Worm (Caenorhabditis elegans) whole organism, L2 larva: Measurements from ENCODE around the gene C14B1.3.
A peak's percentile ranks its signal among the peaks of the same experiment; 100 is the strongest.

Experiments used
- C34F6.9 ChIP-seq: fragments of 150-350 bp; optimal IDR thresholded peaks from 2 replicates; lab custom pipeline; 2014; ENCODE audit warnings: missing biosample characterization, missing genetic modification characterization
- F13H6.1 ChIP-seq: sonication (generic microtip); optimal IDR thresholded peaks from 2 replicates; lab custom pipeline; 2016; ENCODE audit warnings: missing genetic modification characterization, missing compliant biosample characterization
- R02D3.7 ChIP-seq: fragments of 150-350 bp; optimal IDR thresholded peaks from 2 replicates; lab custom pipeline; 2014; ENCODE audit warnings: missing biosample characterization, missing genetic modification characterization
- Y55F3AM.14 ChIP-seq: fragments of 200-800 bp; sonication (Bioruptor generic); optimal IDR thresholded peaks from 2 replicates; lab custom pipeline; 2018; ENCODE audit warnings: mild to moderate bottlenecking, missing genetic modification characterization, missing compliant biosample characterization
- ZK546.5 ChIP-seq: sonication (generic microtip); optimal IDR thresholded peaks from 2 replicates; lab custom pipeline; 2017; ENCODE audit warnings: missing biosample characterization, missing genetic modification characterization
- alr-1 ChIP-seq: fragments of 150-350 bp; optimal IDR thresholded peaks from 2 replicates; lab custom pipeline; 2014; ENCODE audit warnings: missing biosample characterization, missing genetic modification characterization
- ama-1 ChIP-seq: fragments of 150-350 bp; optimal IDR thresholded peaks from 2 replicates; lab custom pipeline; 2018; ENCODE audit warnings: inconsistent platforms
- blmp-1 ChIP-seq: sonication (generic microtip); optimal IDR thresholded peaks from 2 replicates; lab custom pipeline; 2017; ENCODE audit warnings: missing genetic modification characterization, mild to moderate bottlenecking, missing compliant biosample characterization, antibody characterized with exemption, moderate library complexity; ENCODE audit not compliant: insufficient read depth
- ceh-16 ChIP-seq: fragments of 150-350 bp; optimal IDR thresholded peaks from 2 replicates; lab custom pipeline; 2014; ENCODE audit warnings: missing biosample characterization, missing genetic modification characterization
- ceh-82 ChIP-seq: fragments of 150-350 bp; optimal IDR thresholded peaks from 2 replicates; lab custom pipeline; 2014; ENCODE audit warnings: missing biosample characterization, missing genetic modification characterization
- crh-2 ChIP-seq: sonication (generic microtip); optimal IDR thresholded peaks from 2 replicates; lab custom pipeline; 2017; ENCODE audit warnings: missing biosample characterization, missing genetic modification characterization
- dmd-4 ChIP-seq: sonication (generic microtip); optimal IDR thresholded peaks from 2 replicates; lab custom pipeline; 2017; ENCODE audit warnings: missing biosample characterization, missing genetic modification characterization
- egl-27 ChIP-seq: sonication (generic microtip); optimal IDR thresholded peaks from 3 replicates; lab custom pipeline; 2017; ENCODE audit warnings: missing biosample characterization, missing genetic modification reagents, missing genetic modification characterization
- elt-1 ChIP-seq: fragments of 150-350 bp; optimal IDR thresholded peaks from 2 replicates; lab custom pipeline; 2014; ENCODE audit warnings: missing biosample characterization, missing genetic modification characterization
- elt-3 ChIP-seq: sonication (generic microtip); optimal IDR thresholded peaks from 2 replicates; lab custom pipeline; 2017; ENCODE audit warnings: missing biosample characterization, missing genetic modification characterization
- fos-1 ChIP-seq: fragments of 150-350 bp; optimal IDR thresholded peaks from 2 replicates; lab custom pipeline; 2014; ENCODE audit warnings: missing biosample characterization, missing genetic modification characterization
- gmeb-1 ChIP-seq: fragments of 150-350 bp; optimal IDR thresholded peaks from 2 replicates; lab custom pipeline; 2014; ENCODE audit warnings: missing biosample characterization, missing genetic modification characterization
- lin-11 ChIP-seq: fragments of 150-350 bp; sonication (generic microtip); optimal IDR thresholded peaks from 2 replicates; lab custom pipeline; 2014; ENCODE audit warnings: missing biosample characterization, missing genetic modification characterization, inconsistent platforms, mixed read lengths
- lin-13 ChIP-seq: fragments of 150-350 bp; optimal IDR thresholded peaks from 2 replicates; lab custom pipeline; 2014; ENCODE audit warnings: missing biosample characterization, missing genetic modification reagents, missing genetic modification characterization
- lin-39 ChIP-seq: fragments of 150-350 bp; optimal IDR thresholded peaks from 2 replicates; lab custom pipeline; 2014; ENCODE audit warnings: missing biosample characterization, missing genetic modification reagents, missing genetic modification characterization
- lsy-2 ChIP-seq, 2 experiments: fragments of 150-350 bp in 1 of 2; sonication (generic microtip) in 1 of 2; optimal IDR thresholded peaks; 2 replicates each; lab custom pipeline; 2014 to 2017; ENCODE audit warnings: missing biosample characterization in 2 of 2, missing genetic modification characterization in 2 of 2
- mab-5 ChIP-seq: fragments of 150-350 bp; optimal IDR thresholded peaks from 2 replicates; lab custom pipeline; 2014; ENCODE audit warnings: missing biosample characterization, missing genetic modification characterization
- mbf-1 ChIP-seq: sonication (generic microtip); optimal IDR thresholded peaks from 2 replicates; lab custom pipeline; 2017; ENCODE audit warnings: missing biosample characterization, missing genetic modification characterization
- mdl-1 ChIP-seq, 2 experiments: fragments of 150-350 bp in 1 of 2; sonication (generic microtip) in 1 of 2; optimal IDR thresholded peaks; 2 replicates each; lab custom pipeline; 2017; ENCODE audit warnings: missing biosample characterization in 2 of 2, missing genetic modification characterization in 2 of 2
- nhr-10 ChIP-seq: sonication (generic microtip); optimal IDR thresholded peaks from 2 replicates; lab custom pipeline; 2017; ENCODE audit warnings: missing biosample characterization, missing genetic modification characterization
- nhr-11 ChIP-seq: fragments of 150-350 bp; optimal IDR thresholded peaks from 2 replicates; lab custom pipeline; 2014; ENCODE audit warnings: missing biosample characterization, missing genetic modification characterization
- nhr-12 ChIP-seq: fragments of 150-350 bp; optimal IDR thresholded peaks from 2 replicates; lab custom pipeline; 2014; ENCODE audit warnings: missing biosample characterization, missing genetic modification characterization
- nhr-129 ChIP-seq: fragments of 150-350 bp; optimal IDR thresholded peaks from 2 replicates; lab custom pipeline; 2014; ENCODE audit warnings: missing biosample characterization, missing genetic modification characterization
- nhr-21 ChIP-seq: fragments of 150-350 bp; optimal IDR thresholded peaks from 2 replicates; lab custom pipeline; 2014; ENCODE audit warnings: missing biosample characterization, missing genetic modification characterization
- nhr-23 ChIP-seq: fragments of 150-350 bp; optimal IDR thresholded peaks from 2 replicates; lab custom pipeline; 2014; ENCODE audit warnings: missing biosample characterization, missing genetic modification reagents, missing genetic modification characterization
- nhr-237 ChIP-seq: fragments of 150-350 bp; optimal IDR thresholded peaks from 2 replicates; lab custom pipeline; 2014; ENCODE audit warnings: missing biosample characterization, missing genetic modification characterization
- nhr-25 ChIP-seq: fragments of 150-350 bp; sonication (generic microtip); optimal IDR thresholded peaks from 3 replicates; lab custom pipeline; 2014; ENCODE audit warnings: missing biosample characterization, missing genetic modification characterization
- nhr-6 ChIP-seq: fragments of 150-350 bp; optimal IDR thresholded peaks from 2 replicates; lab custom pipeline; 2014; ENCODE audit warnings: missing biosample characterization, missing genetic modification characterization
- nhr-77 ChIP-seq: fragments of 150-350 bp; optimal IDR thresholded peaks from 2 replicates; lab custom pipeline; 2014; ENCODE audit warnings: missing biosample characterization, missing genetic modification characterization
- peb-1 ChIP-seq: fragments of 150-350 bp; optimal IDR thresholded peaks from 2 replicates; lab custom pipeline; 2014; ENCODE audit warnings: missing biosample characterization, missing genetic modification characterization
- sem-4 ChIP-seq: fragments of 150-350 bp; optimal IDR thresholded peaks from 2 replicates; lab custom pipeline; 2014; ENCODE audit warnings: missing biosample characterization, missing genetic modification reagents, missing genetic modification characterization
- skn-1 ChIP-seq: sonication (generic microtip); optimal IDR thresholded peaks from 2 replicates; lab custom pipeline; 2017; ENCODE audit warnings: missing biosample characterization, missing genetic modification characterization
- sma-3 ChIP-seq: sonication (generic microtip); optimal IDR thresholded peaks from 2 replicates; lab custom pipeline; 2016; ENCODE audit warnings: missing genetic modification reagents, missing genetic modification characterization, missing compliant biosample characterization
- sma-9 ChIP-seq, 2 experiments: fragments of 150-350 bp in 1 of 2; sonication (generic microtip) in 1 of 2; optimal IDR thresholded peaks; 2 replicates each; lab custom pipeline; 2014 to 2016; ENCODE audit warnings: missing genetic modification characterization in 2 of 2, mild to moderate bottlenecking in 1 of 2, missing biosample characterization in 1 of 2, missing compliant biosample characterization in 1 of 2, missing genetic modification reagents in 1 of 2, moderate library complexity in 1 of 2
- snpc-4 ChIP-seq: fragments of 150-350 bp; optimal IDR thresholded peaks from 2 replicates; lab custom pipeline; 2014; ENCODE audit warnings: missing biosample characterization, missing genetic modification characterization
- unc-39 ChIP-seq: fragments of 150-350 bp; optimal IDR thresholded peaks from 2 replicates; lab custom pipeline; 2014; ENCODE audit warnings: missing biosample characterization, missing genetic modification characterization
- unc-55 ChIP-seq: fragments of 150-350 bp; sonication (generic microtip); optimal IDR thresholded peaks from 3 replicates; lab custom pipeline; 2014; ENCODE audit warnings: missing biosample characterization, missing genetic modification reagents, missing genetic modification characterization
- unc-62 ChIP-seq: fragments of 150-350 bp; optimal IDR thresholded peaks from 2 replicates; lab custom pipeline; 2014; ENCODE audit warnings: missing biosample characterization, missing genetic modification reagents, missing genetic modification characterization
- ztf-1 ChIP-seq: fragments of 200-800 bp; sonication (Bioruptor generic); conservative IDR thresholded peaks from 2 replicates; pipeline ENCODE4 v1.3.6; 2022; ENCODE audit warnings: missing genetic modification characterization, missing compliant biosample characterization
- ztf-11 ChIP-seq: sonication (generic microtip); optimal IDR thresholded peaks from 2 replicates; lab custom pipeline; 2017; ENCODE audit warnings: missing biosample characterization, missing genetic modification characterization
- ztf-4 ChIP-seq: fragments of 150-350 bp; optimal IDR thresholded peaks from 2 replicates; lab custom pipeline; 2014; ENCODE audit warnings: missing biosample characterization, missing genetic modification characterization

The C14B1.3 gene

ce11 chrIII:3674149-3674548, 29.2 kb upstream of the C14B1.3 start:
- TF ChIP-seq ZK546.5 (tag; lab: Kevin White, UChicago), result no peak
- TF ChIP-seq ztf-1, result no peak
- TF ChIP-seq sma-9 (GFP tag; optimal IDR thresholded peaks at IDR 0.05; lab: Kevin White, UChicago), result no peak
- no peak for TF ChIP-seq sma-9 (tag; optimal IDR thresholded peaks at IDR 0.05; lab: Kevin White, UChicago)
- TF ChIP-seq lsy-2 (tag; optimal IDR thresholded peaks at IDR 0.05; lab: Kevin White, UChicago), result no peak
- no peak for TF ChIP-seq ceh-82 (tag; lab: Kevin White, UChicago)
- no peak for TF ChIP-seq elt-1 (tag; lab: Kevin White, UChicago)
- no peak for TF ChIP-seq nhr-10 (tag; lab: Kevin White, UChicago)
- no peak for TF ChIP-seq lin-39 (tag; lab: Kevin White, UChicago)
- TF ChIP-seq fos-1, result no peak
- no peak for TF ChIP-seq nhr-77
- TF ChIP-seq elt-3, result no peak
- TF ChIP-seq R02D3.7, result no peak
- no peak for TF ChIP-seq unc-39 (tag; lab: Kevin White, UChicago)

ce11 chrIII:3675480-3675879, 27.9 kb upstream of the C14B1.3 start:
- TF ChIP-seq unc-39 (tag; lab: Kevin White, UChicago) (no peak), sma-3 (GFP tag; lab: Kevin White, UChicago) (no peak), lsy-2 (tag; optimal IDR thresholded peaks at IDR 0.05; lab: Kevin White, UChicago) (no peak), peb-1 (tag; lab: Kevin White, UChicago) (no peak), mab-5 (tag; lab: Kevin White, UChicago) (no peak), sma-9 (GFP tag; optimal IDR thresholded peaks at IDR 0.05; lab: Kevin White, UChicago) (no peak), sma-9 (tag; optimal IDR thresholded peaks at IDR 0.05; lab: Kevin White, UChicago) (no peak), fos-1 (no peak), nhr-12 (tag; lab: Kevin White, UChicago) (no peak), nhr-23 (tag; lab: Kevin White, UChicago) (no peak), gmeb-1 (tag; lab: Kevin White, UChicago) (no peak), nhr-25 (no peak), snpc-4 (tag; lab: Kevin White, UChicago) (no peak), alr-1 (tag; lab: Kevin White, UChicago) (no peak), lin-11 (tag; lab: Kevin White, UChicago) (no peak)

ce11 chrIII:3677378-3677777, 26.0 kb upstream of the C14B1.3 start:
- TF ChIP-seq nhr-23 (tag; lab: Kevin White, UChicago), result no peak
- TF ChIP-seq unc-55 (GFP tag; lab: Kevin White, UChicago), result peak; percentile 90
- no peak for TF ChIP-seq nhr-10 (tag; lab: Kevin White, UChicago)
- TF ChIP-seq sma-3 (GFP tag; lab: Kevin White, UChicago), result no peak
- no peak for TF ChIP-seq fos-1
- TF ChIP-seq nhr-6, result no peak
- peak; percentile 90 for TF ChIP-seq mab-5 (tag; lab: Kevin White, UChicago)
- TF ChIP-seq sma-9 (GFP tag; optimal IDR thresholded peaks at IDR 0.05; lab: Kevin White, UChicago), result peak; percentile 81
- no peak for TF ChIP-seq sma-9 (tag; optimal IDR thresholded peaks at IDR 0.05; lab: Kevin White, UChicago)
- no peak for TF ChIP-seq nhr-11 (tag; lab: Kevin White, UChicago)
- peak; percentile 83 for TF ChIP-seq F13H6.1 (tag; lab: Kevin White, UChicago)
- TF ChIP-seq mdl-1 (tag; optimal IDR thresholded peaks at IDR 0.05; lab: Kevin White, UChicago), result peak in 1 of 2 experiments; percentile 72
- TF ChIP-seq ztf-1, result no peak
- no peak for TF ChIP-seq lin-11 (tag; lab: Kevin White, UChicago)
- peak; percentile 93 for TF ChIP-seq C34F6.9 (tag; lab: Kevin White, UChicago)
- TF ChIP-seq blmp-1 (tag; lab: Kevin White, UChicago), result no peak
- no peak for TF ChIP-seq ceh-82 (tag; lab: Kevin White, UChicago)
- TF ChIP-seq unc-62 (GFP tag; lab: Kevin White, UChicago), result no peak
- TF ChIP-seq elt-1 (tag; lab: Kevin White, UChicago), result no peak
- TF ChIP-seq nhr-129 (tag; lab: Kevin White, UChicago), result peak; percentile 75
- TF ChIP-seq ztf-4 (tag; lab: Kevin White, UChicago), result peak; percentile 71
- peak; percentile 58 for TF ChIP-seq Y55F3AM.14 (GFP tag; lab: Kevin White, UChicago)
- no peak for TF ChIP-seq peb-1 (tag; lab: Kevin White, UChicago)
- TF ChIP-seq mbf-1 (tag; lab: Kevin White, UChicago), result no peak
- TF ChIP-seq ceh-16 (tag; lab: Kevin White, UChicago), result no peak
- no peak for TF ChIP-seq gmeb-1 (tag; lab: Kevin White, UChicago)
- no peak for TF ChIP-seq R02D3.7
- peak; percentile 50 for TF ChIP-seq sem-4 (tag; lab: Kevin White, UChicago)
- TF ChIP-seq lin-13 (GFP tag; lab: Kevin White, UChicago), result peak; percentile 59
- no peak for TF ChIP-seq ama-1 (lab: Kevin White, UChicago)
- no peak for TF ChIP-seq snpc-4 (tag; lab: Kevin White, UChicago)
- TF ChIP-seq elt-3, result no peak
- TF ChIP-seq dmd-4, result no peak
- no peak for TF ChIP-seq alr-1 (tag; lab: Kevin White, UChicago)
- peak; percentile 75 for TF ChIP-seq crh-2
- TF ChIP-seq nhr-21 (tag; lab: Kevin White, UChicago), result peak; percentile 36
- peak; percentile 23 for TF ChIP-seq egl-27 (tag; lab: Kevin White, UChicago)
- no peak for TF ChIP-seq lin-39 (tag; lab: Kevin White, UChicago)
- no peak for TF ChIP-seq nhr-12 (tag; lab: Kevin White, UChicago)
- TF ChIP-seq skn-1 (tag; lab: Kevin White, UChicago), result no peak
- no peak for TF ChIP-seq ztf-11
- TF ChIP-seq nhr-77, result no peak
- peak; percentile 47 to 84 for TF ChIP-seq lsy-2 (tag; optimal IDR thresholded peaks at IDR 0.05; lab: Kevin White, UChicago)
- TF ChIP-seq nhr-237, result no peak
- TF ChIP-seq unc-39 (tag; lab: Kevin White, UChicago), result no peak
